Fruit fly (Drosophila melanogaster) whole organism: ENCODE results near the gene CG11449.

Experiments used
- CG8478 ChIP-seq: fragments of >200 bp; optimal IDR thresholded peaks from 2 replicates; lab custom pipeline; 2018; ENCODE audit warnings: inconsistent platforms
- pan ChIP-seq: fragments of >200 bp; optimal IDR thresholded peaks from 2 replicates; lab custom pipeline; 2017
- psq ChIP-seq: fragments of >200 bp; optimal IDR thresholded peaks from 2 replicates; lab custom pipeline; 2017
- usp ChIP-seq: fragments of >200 bp; optimal IDR thresholded peaks from 2 replicates; lab custom pipeline; 2017; ENCODE audit warnings: missing biosample characterization, missing genetic modification characterization, mixed read lengths

- TF ChIP-seq usp (no peak), psq (no peak), CG8478 (lab: Kevin White, UChicago) (no peak), pan (lab: Kevin White, UChicago) (no peak)
Observed at dm6 chr3L:22503730-22504129, 49.6 kb downstream of the CG11449 start, which contains the start of gene CG43331.
